Fruit fly (Drosophila melanogaster) whole organism, pupa: ENCODE data around the gene CG15020.

ENCODE experiments used
- CG10348 ChIP-seq: fragments of 200-800 bp; sonication (Bioruptor generic); IDR thresholded peaks from 2 replicates; pipeline ENCODE4 v1.3.6; 2022; ENCODE audit warnings: missing biosample characterization, missing genetic modification characterization
- CG12605 ChIP-seq: fragments of 200-800 bp; sonication (Bioruptor generic); IDR thresholded peaks from 2 replicates; pipeline ENCODE4 v1.3.6; 2022; ENCODE audit warnings: missing biosample characterization, missing genetic modification characterization
- CG13204 ChIP-seq: fragments of 200-800 bp; sonication (Bioruptor generic); optimal IDR thresholded peaks from 2 replicates; lab custom pipeline; 2018; ENCODE audit warnings: missing biosample characterization, mild to moderate bottlenecking, missing genetic modification characterization, moderate library complexity
- CG14655 ChIP-seq: fragments of 200-800 bp; sonication (Bioruptor generic); optimal IDR thresholded peaks from 3 replicates; lab custom pipeline; 2017; ENCODE audit warnings: mild to moderate bottlenecking, missing biosample characterization, missing genetic modification reagents, missing genetic modification characterization
- CG15710 ChIP-seq: fragments of 200-800 bp; sonication (Bioruptor generic); optimal IDR thresholded peaks from 2 replicates; lab custom pipeline; 2018; ENCODE audit warnings: missing biosample characterization, mild to moderate bottlenecking, missing genetic modification characterization, moderate library complexity
- CG17806 ChIP-seq: fragments of 200-800 bp; sonication (Bioruptor generic); optimal IDR thresholded peaks from 2 replicates; lab custom pipeline; 2018; ENCODE audit warnings: missing biosample characterization, mild to moderate bottlenecking, missing genetic modification characterization, moderate library complexity
- CG32121 ChIP-seq: fragments of 200-800 bp; sonication (Bioruptor generic); IDR thresholded peaks from 2 replicates; pipeline ENCODE4 v1.3.6; 2022; ENCODE audit warnings: missing biosample characterization, missing genetic modification characterization
- CG34367 ChIP-seq: fragments of 200-800 bp; sonication (Bioruptor generic); optimal IDR thresholded peaks from 2 replicates; lab custom pipeline; 2018; ENCODE audit warnings: missing biosample characterization, mild to moderate bottlenecking, missing genetic modification characterization
- CG4496 ChIP-seq: fragments of 200-800 bp; sonication (Bioruptor generic); IDR thresholded peaks from 3 replicates; pipeline ENCODE4 v1.3.6; 2022; ENCODE audit warnings: missing biosample characterization, missing genetic modification characterization
- CG8159 ChIP-seq: fragments of 200-800 bp; sonication (Bioruptor generic); optimal IDR thresholded peaks from 3 replicates; lab custom pipeline; 2018; ENCODE audit warnings: missing biosample characterization, mild to moderate bottlenecking, missing genetic modification characterization, moderate library complexity
- CG8301 ChIP-seq: fragments of 200-800 bp; sonication (Bioruptor generic); optimal IDR thresholded peaks from 2 replicates; lab custom pipeline; 2018; ENCODE audit warnings: missing biosample characterization, mild to moderate bottlenecking, missing genetic modification characterization
- CG9948 ChIP-seq: fragments of 200-800 bp; sonication (Bioruptor generic); optimal IDR thresholded peaks from 2 replicates; lab custom pipeline; 2018; ENCODE audit warnings: missing biosample characterization, mild to moderate bottlenecking, missing genetic modification characterization, moderate library complexity
- EcR ChIP-seq: fragments of 200-800 bp; sonication (Bioruptor generic); optimal IDR thresholded peaks from 3 replicates; lab custom pipeline; 2019; ENCODE audit warnings: missing biosample characterization, missing genetic modification characterization, mild to moderate bottlenecking, moderate library complexity, missing genetic modification reagents
- Ets98B ChIP-seq: fragments of 200-800 bp; sonication (Bioruptor generic); IDR thresholded peaks from 2 replicates; pipeline ENCODE4 v1.3.6; 2022; ENCODE audit warnings: missing biosample characterization, missing genetic modification characterization
- Pif1A ChIP-seq: fragments of 200-800 bp; sonication (Bioruptor generic); optimal IDR thresholded peaks from 3 replicates; lab custom pipeline; 2016; ENCODE audit warnings: missing biosample characterization, missing genetic modification characterization
- Pif1B ChIP-seq: fragments of 200-800 bp; sonication (Bioruptor generic); optimal IDR thresholded peaks from 3 replicates; lab custom pipeline; 2016; ENCODE audit warnings: missing biosample characterization, missing genetic modification characterization
- Snoo ChIP-seq: fragments of 200-800 bp; sonication (Bioruptor generic); optimal IDR thresholded peaks from 3 replicates; lab custom pipeline; 2017; ENCODE audit warnings: missing biosample characterization, mild to moderate bottlenecking, missing genetic modification characterization, inconsistent platforms
- fd96Ca ChIP-seq: fragments of 200-800 bp; sonication (Bioruptor generic); IDR thresholded peaks from 3 replicates; pipeline ENCODE4 v1.3.6; 2022; ENCODE audit warnings: missing biosample characterization, missing genetic modification characterization
- gl ChIP-seq: fragments of 200-800 bp; sonication (Bioruptor generic); optimal IDR thresholded peaks from 2 replicates; lab custom pipeline; 2018; ENCODE audit warnings: missing biosample characterization, mild to moderate bottlenecking, missing genetic modification characterization
- rn ChIP-seq: fragments of 200-800 bp; sonication (Bioruptor generic); IDR thresholded peaks from 2 replicates; pipeline ENCODE4 v1.3.6; 2022; ENCODE audit warnings: missing biosample characterization, missing genetic modification characterization

Gene CG15020

dm6 chr3L:4421362-4421761 is at the start of gene CG15020:
Gene CG15020 (plus strand): TSS chr3L:4421662.
- 0 out of 3 replicates have a peak, but pooled peaks have one; percentile 10 for TF ChIP-seq CG4496
- TF ChIP-seq Pif1B (GFP tag; lab: Kevin White, UChicago), result no peak
- peak; percentile 56 for TF ChIP-seq CG14655 (GFP tag; lab: Kevin White, UChicago)

DNA sequence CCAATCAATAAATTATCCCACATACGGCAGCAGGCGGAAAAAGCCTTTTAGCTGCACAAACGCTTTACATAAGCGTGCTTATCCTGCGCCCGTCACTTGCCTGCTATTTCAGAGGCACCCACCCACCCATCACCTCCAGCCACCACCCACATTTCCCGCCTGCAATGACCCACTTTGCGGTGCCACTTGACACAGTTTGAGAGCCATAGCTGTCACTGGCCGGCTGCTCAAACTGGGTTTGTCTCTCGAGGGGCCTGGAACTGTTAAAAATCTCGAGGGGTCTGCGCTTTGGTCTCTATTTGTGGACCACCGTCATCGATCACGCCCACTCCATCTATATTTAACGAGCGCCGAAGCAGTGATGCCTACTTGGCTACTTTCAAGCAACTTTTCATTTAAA is 49.5 kb upstream of the CG15020 start:
- no peak for TF ChIP-seq Pif1B (GFP tag; lab: Kevin White, UChicago)
- TF ChIP-seq CG10348 (GFP tag; lab: Robert Waterston, UW), result no peak
- TF ChIP-seq CG8301, result no peak
- no peak for TF ChIP-seq CG14655 (GFP tag; lab: Kevin White, UChicago)
- no peak for TF ChIP-seq CG4496
- no peak for TF ChIP-seq CG17806 (tag; lab: Kevin White, UChicago)
- no peak for TF ChIP-seq CG15710 (tag; lab: Kevin White, UChicago)
- TF ChIP-seq Ets98B (GFP tag; lab: Robert Waterston, UW), result no peak
- no peak for TF ChIP-seq Pif1A (GFP tag; lab: Kevin White, UChicago)
- no peak for TF ChIP-seq rn
- no peak for TF ChIP-seq CG13204
- no peak for TF ChIP-seq Snoo (tag; lab: Kevin White, UChicago)
- no peak for TF ChIP-seq CG34367 (tag; lab: Kevin White, UChicago)
- no peak for TF ChIP-seq EcR (GFP tag; lab: Kevin White, UChicago)
- TF ChIP-seq CG9948 (tag; lab: Kevin White, UChicago), result no peak
- no peak for TF ChIP-seq fd96Ca (GFP tag; lab: Robert Waterston, UW)

- TF ChIP-seq CG12605 (GFP tag; lab: Robert Waterston, UW), result no peak
- TF ChIP-seq CG8159, result peak; percentile 12
- no peak for TF ChIP-seq EcR (GFP tag; lab: Kevin White, UChicago)
- no peak for TF ChIP-seq CG15710 (tag; lab: Kevin White, UChicago)
- TF ChIP-seq fd96Ca (GFP tag; lab: Robert Waterston, UW), result no peak
These were observed 45.6 kb upstream of the CG15020 start for dm6 chr3L:4375675-4376366.

- TF ChIP-seq CG4496 (peak; percentile 60; the same call in 2 of the 3 replicates), CG17806 (tag; lab: Kevin White, UChicago) (no peak)
These were observed 44.0 kb upstream of the CG15020 start for dm6 chr3L:4377496-4377895.

dm6 chr3L:4378895-4379294 is 42.6 kb upstream of the CG15020 start:
- peak; percentile 38 for TF ChIP-seq CG17806 (tag; lab: Kevin White, UChicago)
- TF ChIP-seq CG10348 (GFP tag; lab: Robert Waterston, UW), result no peak
- peak; percentile 12 for TF ChIP-seq Pif1B (GFP tag; lab: Kevin White, UChicago)
- peak; percentile 65 for TF ChIP-seq CG8159
- TF ChIP-seq CG14655 (GFP tag; lab: Kevin White, UChicago), result peak; percentile 31
- peak; percentile 37 for TF ChIP-seq CG9948 (tag; lab: Kevin White, UChicago)
- no peak for TF ChIP-seq CG32121 (GFP tag; lab: Robert Waterston, UW)
- TF ChIP-seq CG15710 (tag; lab: Kevin White, UChicago), result peak; percentile 69
- no peak for TF ChIP-seq CG8301
- peak; percentile 32 for TF ChIP-seq CG34367 (tag; lab: Kevin White, UChicago)
- TF ChIP-seq, all 21 proteins: peak for 7

DNA sequence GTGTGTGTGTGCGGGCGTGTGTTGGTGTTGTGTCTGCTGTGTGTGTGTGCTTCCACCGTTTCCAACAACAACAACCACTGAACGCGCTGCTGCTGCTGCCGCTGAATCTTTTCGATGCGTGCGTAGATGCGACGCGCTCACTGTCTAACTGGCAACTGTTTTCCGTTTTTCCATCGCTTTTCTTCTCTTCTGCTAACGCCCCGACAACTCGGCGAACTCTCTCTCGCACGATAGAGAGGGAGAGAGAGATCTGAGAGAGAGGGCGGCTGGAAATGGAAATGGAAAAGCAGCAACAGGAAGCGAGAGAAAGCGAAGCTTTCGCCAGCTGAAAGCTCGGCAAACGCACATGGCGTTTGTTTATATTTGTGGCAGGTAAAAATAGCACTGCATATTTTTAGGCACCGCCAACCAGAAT is 41.2 kb upstream of the CG15020 start, which contains the start of gene DopEcR:
TSS of gene DopEcR (minus strand) at position 157 of the 415 bp plus-strand sequence.
- TF ChIP-seq Snoo (tag; lab: Kevin White, UChicago) (no peak), CG17806 (tag; lab: Kevin White, UChicago) (no peak), CG14655 (GFP tag; lab: Kevin White, UChicago) (no peak), CG4496 (peak; percentile 71), CG9948 (tag; lab: Kevin White, UChicago) (no peak), Pif1A (GFP tag; lab: Kevin White, UChicago) (no peak), CG8159 (no peak), CG8301 (no peak), CG12605 (GFP tag; lab: Robert Waterston, UW) (peak; percentile 32; the same call in 1 of the 2 replicates), rn (no peak), fd96Ca (GFP tag; lab: Robert Waterston, UW) (0 out of 3 replicates have a peak, but pooled peaks have one; percentile 11), CG32121 (GFP tag; lab: Robert Waterston, UW) (0 out of 2 replicates have a peak, but pooled peaks have one; percentile 13), CG34367 (tag; lab: Kevin White, UChicago) (no peak), Ets98B (GFP tag; lab: Robert Waterston, UW) (no peak; the same call in 1 of the 2 replicates), CG10348 (GFP tag; lab: Robert Waterston, UW) (no peak), Pif1B (GFP tag; lab: Kevin White, UChicago) (no peak), gl (tag; lab: Kevin White, UChicago) (no peak)

DNA sequence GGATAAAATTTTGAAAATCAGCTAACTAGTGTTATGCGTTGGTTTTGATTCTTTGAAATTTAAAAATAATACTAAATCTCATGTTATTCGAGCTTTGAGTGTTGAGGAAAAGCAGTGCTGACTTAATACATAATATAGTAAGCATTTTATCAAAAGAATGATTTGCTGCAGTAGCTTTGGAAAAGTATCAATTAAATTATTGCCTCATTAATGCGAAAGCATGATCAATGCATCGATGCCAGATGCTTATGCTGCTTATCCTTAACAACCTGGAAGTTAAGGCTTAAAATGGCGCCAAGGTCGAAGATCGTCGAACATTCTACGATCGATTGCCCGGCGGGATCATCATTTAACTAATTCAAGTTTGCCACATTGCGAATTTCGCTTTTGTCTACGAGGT is 39.9 kb upstream of the CG15020 start, which contains the start of gene CG32240:
TSS of gene CG32240 (minus strand) at position 101 of the 400 bp plus-strand sequence.
- TF ChIP-seq gl (tag; lab: Kevin White, UChicago) (no peak), CG13204 (no peak), fd96Ca (GFP tag; lab: Robert Waterston, UW) (no peak), CG17806 (tag; lab: Kevin White, UChicago) (no peak), CG8159 (no peak), CG14655 (GFP tag; lab: Kevin White, UChicago) (no peak), Pif1A (GFP tag; lab: Kevin White, UChicago) (no peak), CG12605 (GFP tag; lab: Robert Waterston, UW) (no peak), CG9948 (tag; lab: Kevin White, UChicago) (no peak), Snoo (tag; lab: Kevin White, UChicago) (no peak), CG8301 (no peak), CG10348 (GFP tag; lab: Robert Waterston, UW) (no peak), CG4496 (no peak), Pif1B (GFP tag; lab: Kevin White, UChicago) (no peak), CG34367 (tag; lab: Kevin White, UChicago) (no peak), rn (no peak), CG32121 (GFP tag; lab: Robert Waterston, UW) (no peak)
